Worm (Caenorhabditis elegans) whole organism, L1 larva: ENCODE measurements around the gene ZC239.6.

ENCODE experiments used
- aha-1 ChIP-seq: fragments of 150-350 bp; optimal IDR thresholded peaks from 2 replicates; lab custom pipeline; 2014; ENCODE audit warnings: missing biosample characterization, missing genetic modification characterization
- blmp-1 ChIP-seq: fragments of 150-350 bp; optimal IDR thresholded peaks from 2 replicates; lab custom pipeline; 2014; ENCODE audit warnings: missing biosample characterization, missing genetic modification characterization
- ceh-82 ChIP-seq, 3 experiments: fragments of 150-350 bp in 1 of 3; sonication (generic microtip) in 2 of 3; optimal IDR thresholded peaks; 2 replicates each; lab custom pipeline; 2014 to 2017; ENCODE audit warnings: missing biosample characterization in 3 of 3, missing genetic modification characterization in 3 of 3
- dpl-1 ChIP-seq, 3 experiments: fragments of 150-350 bp in 2 of 3; sonication (generic microtip) in 1 of 3; optimal IDR thresholded peaks; 2 replicates each; lab custom pipeline; 2014 to 2017; ENCODE audit warnings: missing biosample characterization in 3 of 3, missing genetic modification characterization in 3 of 3, missing genetic modification reagents in 3 of 3
- elt-2 ChIP-seq: sonication (generic microtip); optimal IDR thresholded peaks from 2 replicates; lab custom pipeline; 2016; ENCODE audit warnings: missing genetic modification characterization, mild to moderate bottlenecking, inconsistent platforms, missing compliant biosample characterization, missing genetic modification reagents
- nhr-11 ChIP-seq: fragments of 150-350 bp; optimal IDR thresholded peaks from 2 replicates; lab custom pipeline; 2014; ENCODE audit warnings: missing biosample characterization, missing genetic modification characterization
- nhr-12 ChIP-seq: sonication (generic microtip); optimal IDR thresholded peaks from 2 replicates; lab custom pipeline; 2017; ENCODE audit warnings: missing biosample characterization, missing genetic modification characterization
- nhr-237 ChIP-seq: fragments of 150-350 bp; optimal IDR thresholded peaks from 2 replicates; lab custom pipeline; 2014; ENCODE audit warnings: missing biosample characterization, missing genetic modification characterization
- nhr-28 ChIP-seq: fragments of 150-350 bp; optimal IDR thresholded peaks from 2 replicates; lab custom pipeline; 2014; ENCODE audit warnings: missing biosample characterization, missing genetic modification characterization
- pqm-1 ChIP-seq: sonication (generic microtip); optimal IDR thresholded peaks from 3 replicates; lab custom pipeline; 2017; ENCODE audit warnings: missing biosample characterization, missing genetic modification characterization
- zag-1 ChIP-seq: fragments of 150-350 bp; optimal IDR thresholded peaks from 2 replicates; lab custom pipeline; 2014; ENCODE audit warnings: missing biosample characterization, missing genetic modification characterization

DNA sequence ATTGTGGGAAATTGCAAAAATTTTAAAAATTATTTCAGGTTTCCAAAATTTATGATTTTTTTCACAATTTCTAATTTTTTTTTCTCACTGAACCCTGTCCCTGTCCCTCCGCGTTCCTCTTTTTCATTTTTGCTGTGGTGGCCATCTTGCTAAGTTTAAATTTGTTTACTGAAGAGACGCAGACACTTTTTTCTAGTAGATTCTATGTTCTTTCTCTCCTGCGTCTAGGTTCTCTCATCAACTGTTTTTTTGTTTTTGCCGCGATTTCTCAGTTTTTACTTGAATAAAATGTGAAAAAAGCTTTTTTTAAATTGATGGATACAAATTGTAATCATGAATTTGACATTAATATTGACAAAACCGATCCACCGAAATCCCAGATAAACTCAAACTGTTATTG lies at the start of gene ZC239.6:
- TF ChIP-seq blmp-1 (tag; lab: Kevin White, UChicago), result peak; percentile 17
- TF ChIP-seq nhr-11 (tag; lab: Kevin White, UChicago), result no peak
- no peak for TF ChIP-seq pqm-1 (tag; lab: Kevin White, UChicago)
- peak in 2 of 3 experiments; percentile 4 to 42 for TF ChIP-seq dpl-1 (GFP tag; optimal IDR thresholded peaks at IDR 0.05; lab: Kevin White, UChicago)
- no peak for TF ChIP-seq zag-1 (tag; lab: Kevin White, UChicago)
- peak in 1 of 3 experiments; percentile 5 for TF ChIP-seq ceh-82 (tag; optimal IDR thresholded peaks at IDR 0.05; lab: Kevin White, UChicago)
- TF ChIP-seq elt-2 (tag; lab: Kevin White, UChicago), result no peak
- TF ChIP-seq aha-1, result no peak
- TF ChIP-seq nhr-12 (tag; lab: Kevin White, UChicago), result no peak
- TF ChIP-seq nhr-28, result no peak
- TF ChIP-seq nhr-237 (tag; lab: Kevin White, UChicago), result no peak
